Worm (Caenorhabditis elegans) whole organism, young adult: Measurements from ENCODE around the gene Y52E8A.6.
A peak's percentile ranks its signal among the peaks of the same experiment; 100 is the strongest.

Experiments used
- B0035.1 ChIP-seq: sonication (generic microtip); optimal IDR thresholded peaks from 2 replicates; lab custom pipeline; 2016; ENCODE audit warnings: missing genetic modification characterization, mild to moderate bottlenecking, missing compliant biosample characterization, missing genotype, missing genetic modification reagents
- C06A6.2 ChIP-seq: fragments of 200-800 bp; sonication (Bioruptor generic); conservative IDR thresholded peaks from 2 replicates; pipeline ENCODE4 v1.3.6; 2022; ENCODE audit warnings: missing genetic modification characterization, missing compliant biosample characterization
- F23B12.7 ChIP-seq: sonication (generic microtip); optimal IDR thresholded peaks from 2 replicates; lab custom pipeline; 2017; ENCODE audit warnings: missing genetic modification characterization, mild to moderate bottlenecking, missing compliant biosample characterization, antibody characterized with exemption, moderate library complexity; ENCODE audit not compliant: insufficient read depth
- F57A8.1 ChIP-seq: fragments of 200-800 bp; sonication (Bioruptor generic); optimal IDR thresholded peaks from 2 replicates; lab custom pipeline; 2018; ENCODE audit warnings: mild to moderate bottlenecking, missing genetic modification characterization, moderate library complexity, missing compliant biosample characterization
- T07F8.4 ChIP-seq: sonication (generic microtip); optimal IDR thresholded peaks from 2 replicates; lab custom pipeline; 2016; ENCODE audit warnings: mild to moderate bottlenecking, missing genetic modification characterization, moderate library complexity, missing compliant biosample characterization
- ZK185.1 ChIP-seq: sonication (generic microtip); optimal IDR thresholded peaks from 2 replicates; lab custom pipeline; 2016; ENCODE audit warnings: mild to moderate bottlenecking, missing genetic modification characterization, missing compliant biosample characterization; ENCODE audit not compliant: poor library complexity, severe bottlenecking
- attf-6 ChIP-seq: fragments of 200-800 bp; sonication (Bioruptor generic); IDR thresholded peaks from 2 replicates; pipeline ENCODE4 v1.3.6; 2022; ENCODE audit warnings: missing genetic modification reagents, missing genetic modification characterization, missing compliant biosample characterization
- bed-1 ChIP-seq: fragments of 200-800 bp; sonication (Bioruptor generic); IDR thresholded peaks from 2 replicates; pipeline ENCODE4 v1.3.6; 2022; ENCODE audit warnings: missing genetic modification reagents, missing genetic modification characterization, missing compliant biosample characterization
- ccch-3 ChIP-seq: fragments of 200-800 bp; sonication (Bioruptor generic); optimal IDR thresholded peaks from 2 replicates; lab custom pipeline; 2018; ENCODE audit warnings: mild to moderate bottlenecking, missing genetic modification characterization, missing compliant biosample characterization
- cebp-2 ChIP-seq: fragments of 200-800 bp; sonication (Bioruptor generic); IDR thresholded peaks from 2 replicates; pipeline ENCODE4 v1.3.6; 2022; ENCODE audit warnings: missing genetic modification characterization, missing compliant biosample characterization
- ceh-27 ChIP-seq: fragments of 200-800 bp; sonication (Bioruptor generic); optimal IDR thresholded peaks from 2 replicates; lab custom pipeline; 2018; ENCODE audit warnings: mild to moderate bottlenecking, missing genetic modification characterization, moderate library complexity, missing compliant biosample characterization
- dpl-1 ChIP-seq: fragments of 150-350 bp; optimal IDR thresholded peaks from 2 replicates; lab custom pipeline; 2014; ENCODE audit warnings: missing biosample characterization, missing genetic modification reagents, missing genetic modification characterization
- egl-44 ChIP-seq: fragments of 200-800 bp; sonication (Bioruptor generic); IDR thresholded peaks from 2 replicates; pipeline ENCODE4 v1.3.6; 2022; ENCODE audit warnings: missing genetic modification reagents, missing genetic modification characterization, missing compliant biosample characterization
- egrh-3 ChIP-seq: fragments of 200-800 bp; sonication (Bioruptor generic); IDR thresholded peaks from 2 replicates; pipeline ENCODE4 v1.3.6; 2022; ENCODE audit warnings: missing genetic modification reagents, missing genetic modification characterization, missing compliant biosample characterization
- ekl-4 ChIP-seq: fragments of 200-800 bp; sonication (Bioruptor generic); IDR thresholded peaks from 2 replicates; pipeline ENCODE4 v1.3.6; 2022; ENCODE audit warnings: missing genetic modification reagents, missing genetic modification characterization, missing compliant biosample characterization
- fkh-3 ChIP-seq: sonication (generic microtip); optimal IDR thresholded peaks from 2 replicates; lab custom pipeline; 2016; ENCODE audit warnings: mild to moderate bottlenecking, missing genetic modification characterization, missing compliant biosample characterization
- hmg-1.2 ChIP-seq: fragments of 200-800 bp; sonication (Bioruptor generic); IDR thresholded peaks from 2 replicates; pipeline ENCODE4 v1.3.6; 2022; ENCODE audit warnings: missing genetic modification reagents, missing genetic modification characterization, missing compliant biosample characterization
- hrde-1 ChIP-seq: sonication (generic microtip); optimal IDR thresholded peaks from 2 replicates; lab custom pipeline; 2016; ENCODE audit warnings: missing genetic modification characterization, mild to moderate bottlenecking, missing compliant biosample characterization, moderate library complexity, missing genotype, missing genetic modification reagents, borderline replicate concordance
- hsf-1 ChIP-seq: fragments of 200-800 bp; sonication (Bioruptor generic); IDR thresholded peaks from 2 replicates; pipeline ENCODE4 v1.3.6; 2022; ENCODE audit warnings: missing genetic modification reagents, missing genetic modification characterization, missing compliant biosample characterization
- let-526 ChIP-seq: fragments of 200-800 bp; sonication (Bioruptor generic); IDR thresholded peaks from 2 replicates; pipeline ENCODE4 v1.3.6; 2022; ENCODE audit warnings: missing genetic modification reagents, missing genetic modification characterization, missing compliant biosample characterization
- lin-35 ChIP-seq, 3 experiments: fragments of 150-350 bp in 2 of 3; sonication (generic microtip) in 1 of 3; optimal IDR thresholded peaks; 2 replicates each; lab custom pipeline; 2014 to 2018; ENCODE audit warnings: missing biosample characterization in 3 of 3, missing genetic modification characterization in 3 of 3, missing genetic modification reagents in 3 of 3
- madf-8 ChIP-seq: fragments of 200-800 bp; sonication (Bioruptor generic); conservative IDR thresholded peaks from 2 replicates; pipeline ENCODE4 v1.3.6; 2022; ENCODE audit warnings: missing genetic modification reagents, missing genetic modification characterization, missing compliant biosample characterization
- mxl-1 ChIP-seq: sonication (generic microtip); optimal IDR thresholded peaks from 2 replicates; lab custom pipeline; 2016; ENCODE audit warnings: missing genetic modification characterization, missing compliant biosample characterization
- nfya-1 ChIP-seq: sonication (generic microtip); optimal IDR thresholded peaks from 2 replicates; lab custom pipeline; 2017; ENCODE audit warnings: antibody characterized with exemption, missing compliant biosample characterization, missing genetic modification characterization, borderline replicate concordance; ENCODE audit not compliant: insufficient read depth
- nhr-179 ChIP-seq: sonication (generic microtip); optimal IDR thresholded peaks from 2 replicates; lab custom pipeline; 2016; ENCODE audit warnings: mild to moderate bottlenecking, missing genetic modification characterization, missing compliant biosample characterization
- repo-1 ChIP-seq: sonication (generic microtip); optimal IDR thresholded peaks from 2 replicates; lab custom pipeline; 2017; ENCODE audit warnings: mild to moderate bottlenecking, missing genetic modification characterization, missing compliant biosample characterization
- snpc-3.4 ChIP-seq: sonication (generic microtip); optimal IDR thresholded peaks from 2 replicates; lab custom pipeline; 2017; ENCODE audit warnings: missing genetic modification characterization, mild to moderate bottlenecking, missing compliant biosample characterization, antibody characterized with exemption, moderate library complexity, missing genotype, missing genetic modification reagents
- snpc-4 ChIP-seq, 5 experiments: fragments of 150-350 bp in 1 of 5; sonication (generic microtip) in 4 of 5; optimal IDR thresholded peaks; 2 replicates each; lab custom pipeline; 2014 to 2018; ENCODE audit warnings: missing genetic modification characterization in 5 of 5, missing biosample characterization in 3 of 5, antibody characterized with exemption in 2 of 5, mild to moderate bottlenecking in 2 of 5, missing compliant biosample characterization in 2 of 5, missing genotype in 2 of 5, moderate library complexity in 2 of 5, missing genetic modification reagents in 1 of 5
- xnd-1 ChIP-seq: sonication (generic microtip); optimal IDR thresholded peaks from 2 replicates; lab custom pipeline; 2016; ENCODE audit warnings: missing genotype, missing genetic modification reagents, missing genetic modification characterization, missing compliant biosample characterization
- zfh-2 ChIP-seq: fragments of 200-800 bp; sonication (Bioruptor generic); conservative IDR thresholded peaks from 2 replicates; pipeline ENCODE4 v1.3.6; 2022; ENCODE audit warnings: missing genetic modification reagents, missing genetic modification characterization, missing compliant biosample characterization
- ztf-18 ChIP-seq: sonication (generic microtip); optimal IDR thresholded peaks from 2 replicates; lab custom pipeline; 2016; ENCODE audit warnings: missing genotype, mild to moderate bottlenecking, missing genetic modification characterization, missing compliant biosample characterization
- ztf-26 ChIP-seq: sonication (generic microtip); optimal IDR thresholded peaks from 2 replicates; lab custom pipeline; 2017; ENCODE audit warnings: missing genetic modification characterization, missing compliant biosample characterization
- ztf-3 ChIP-seq: fragments of 200-800 bp; sonication (Bioruptor generic); optimal IDR thresholded peaks from 2 replicates; lab custom pipeline; 2018; ENCODE audit warnings: mild to moderate bottlenecking, missing genetic modification characterization, missing compliant biosample characterization

The Y52E8A.6 gene

ce11 chrII:4358765-4359164, 39.0 kb upstream of the Y52E8A.6 start, which contains the start of gene lat-2:
Gene lat-2 (plus strand): TSS chrII:4359065.
- no peak for TF ChIP-seq attf-6 (GFP tag; lab: Robert Waterston, UW)
- TF ChIP-seq nhr-179: no peak
- TF ChIP-seq ceh-27: no peak
- no peak for TF ChIP-seq let-526 (GFP tag; lab: Robert Waterston, UW)
- TF ChIP-seq ztf-3 (GFP tag; lab: Kevin White, UChicago): no peak
- no peak for TF ChIP-seq B0035.1 (tag; lab: Kevin White, UChicago)
- TF ChIP-seq ZK185.1: no peak
- TF ChIP-seq F57A8.1 (GFP tag; lab: Kevin White, UChicago): no peak
- no peak for TF ChIP-seq hmg-1.2
- no peak for TF ChIP-seq madf-8 (GFP tag; lab: Robert Waterston, UW)
- no peak for TF ChIP-seq snpc-4 (GFP tag; optimal IDR thresholded peaks at IDR 0.05; lab: Kevin White, UChicago)
- TF ChIP-seq snpc-4 (tag; optimal IDR thresholded peaks at IDR 0.05; lab: Kevin White, UChicago): no peak
- TF ChIP-seq ccch-3 (GFP tag; lab: Kevin White, UChicago): no peak
- no peak for TF ChIP-seq repo-1
- TF ChIP-seq ekl-4 (GFP tag; lab: Robert Waterston, UW): no peak
- no peak for TF ChIP-seq lin-35 (GFP tag; optimal IDR thresholded peaks at IDR 0.05; lab: Kevin White, UChicago)
- TF ChIP-seq ztf-18 (tag; lab: Kevin White, UChicago): no peak
- TF ChIP-seq nfya-1: no peak
- no peak for TF ChIP-seq ztf-26 (tag; lab: Kevin White, UChicago)
- TF ChIP-seq mxl-1: no peak

DNA sequence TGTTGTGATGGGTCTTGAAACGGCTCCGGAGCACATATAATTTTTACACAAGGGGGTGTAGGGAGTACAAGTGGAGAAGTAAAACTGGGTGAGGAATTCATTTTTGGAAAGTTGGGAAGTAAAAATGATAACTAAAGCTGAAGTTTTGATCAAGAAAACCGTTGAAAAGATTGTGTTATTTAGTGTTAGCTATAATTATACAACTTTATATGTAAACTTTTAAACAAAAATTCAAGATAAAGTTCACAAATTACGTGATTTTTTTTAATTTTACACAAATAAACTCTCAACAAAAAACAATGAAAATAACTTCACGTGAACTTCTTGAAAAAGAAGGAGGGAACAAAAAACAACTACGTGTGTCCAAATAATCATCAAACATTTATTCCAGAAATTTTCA, 35.4 kb upstream of the Y52E8A.6 start, which contains the start of the genes H20J04.7 and H20J04.1:
Gene H20J04.7, minus strand, starts transcription at position 101 of the 400 bp plus-strand sequence.
Gene H20J04.1, plus strand, starts transcription at position 397 of the 400 bp plus-strand sequence.
- TF ChIP-seq ztf-3 (GFP tag; lab: Kevin White, UChicago): no peak

- no peak for TF ChIP-seq cebp-2 (GFP tag; lab: Robert Waterston, UW)
- TF ChIP-seq hrde-1 (tag; lab: Kevin White, UChicago): no peak
- TF ChIP-seq B0035.1 (tag; lab: Kevin White, UChicago): no peak
- no peak for TF ChIP-seq F23B12.7 (tag; lab: Kevin White, UChicago)
- no peak for TF ChIP-seq xnd-1 (tag; lab: Kevin White, UChicago)
- no peak for TF ChIP-seq egrh-3 (GFP tag; lab: Robert Waterston, UW)
- TF ChIP-seq bed-1 (GFP tag; lab: Robert Waterston, UW): no peak
- no peak for TF ChIP-seq dpl-1 (GFP tag; lab: Kevin White, UChicago)
- no peak for TF ChIP-seq T07F8.4 (tag; lab: Kevin White, UChicago)
- no peak for TF ChIP-seq fkh-3 (tag; lab: Kevin White, UChicago)
- TF ChIP-seq hsf-1 (GFP tag; lab: Robert Waterston, UW): no peak
- TF ChIP-seq C06A6.2 (GFP tag; lab: Robert Waterston, UW): no peak
- TF ChIP-seq egl-44 (GFP tag; lab: Robert Waterston, UW): no peak
These were observed 31.1 kb upstream of the Y52E8A.6 start, which contains the start of gene H20J04.9 for ce11 chrII:4350888-4351287. Gene H20J04.9 (plus strand): TSS chrII:4351188.

ce11 chrII:4344317-4344716, 24.5 kb upstream of the Y52E8A.6 start:
- TF ChIP-seq zfh-2 (peak; percentile 84), repo-1 (no peak), snpc-3.4 (tag; lab: Kevin White, UChicago) (no peak)
